Fruit fly (Drosophila melanogaster) whole organism, embryonic: Measurements from ENCODE around the gene CG13272.

Experiments used
- Abd-B ChIP-seq: fragments of 200-800 bp; sonication (Bioruptor generic); optimal IDR thresholded peaks from 2 replicates; lab custom pipeline; 2018; ENCODE audit warnings: missing biosample characterization, mild to moderate bottlenecking, missing genetic modification characterization, moderate library complexity
- CG13296 ChIP-seq: fragments of 200-800 bp; sonication (Bioruptor generic); optimal IDR thresholded peaks from 3 replicates; lab custom pipeline; 2018; ENCODE audit warnings: missing biosample characterization, mild to moderate bottlenecking, missing genetic modification characterization
- CG14441 ChIP-seq: fragments of 200-800 bp; sonication (Bioruptor generic); IDR thresholded peaks from 2 replicates; pipeline ENCODE4 v1.3.6; 2022; ENCODE audit warnings: missing biosample characterization, missing genetic modification characterization
- CG16779 ChIP-seq: fragments of 200-800 bp; sonication (Bioruptor generic); IDR thresholded peaks from 2 replicates; pipeline ENCODE4 v1.3.6; 2022; ENCODE audit warnings: missing biosample characterization, missing genetic modification characterization
- CG17829 ChIP-seq: fragments of 200-800 bp; optimal IDR thresholded peaks from 2 replicates; lab custom pipeline; 2019; ENCODE audit warnings: missing biosample characterization, mild to moderate bottlenecking, missing genetic modification characterization, moderate library complexity
- CG2889 ChIP-seq: fragments of 200-800 bp; sonication (Bioruptor generic); IDR thresholded peaks from 3 replicates; pipeline ENCODE4 v1.3.6; 2022; ENCODE audit warnings: missing biosample characterization, missing genetic modification characterization
- CG32767 ChIP-seq: fragments of 200-800 bp; sonication (Bioruptor generic); IDR thresholded peaks from 2 replicates; pipeline ENCODE4 v1.3.6; 2022; ENCODE audit warnings: missing biosample characterization, missing genetic modification characterization
- CG3281 ChIP-seq: fragments of 200-800 bp; sonication (Bioruptor generic); optimal IDR thresholded peaks from 3 replicates; lab custom pipeline; 2017; ENCODE audit warnings: missing biosample characterization, mild to moderate bottlenecking, missing genetic modification characterization
- CG6689 ChIP-seq: fragments of 200-800 bp; sonication (Bioruptor generic); IDR thresholded peaks from 2 replicates; pipeline ENCODE4 v1.3.6; 2022; ENCODE audit warnings: missing biosample characterization, missing genetic modification characterization
- CG6813 ChIP-seq: fragments of 200-800 bp; sonication (Bioruptor generic); optimal IDR thresholded peaks from 2 replicates; lab custom pipeline; 2017; ENCODE audit warnings: missing biosample characterization, missing genetic modification characterization, mild to moderate bottlenecking, moderate library complexity, missing genetic modification reagents
- CG7372 ChIP-seq: fragments of 200-800 bp; sonication (Bioruptor generic); IDR thresholded peaks from 2 replicates; pipeline ENCODE4 v1.3.6; 2022; ENCODE audit warnings: missing biosample characterization, missing genetic modification characterization
- CG7928 ChIP-seq: fragments of 200-800 bp; sonication (Bioruptor generic); optimal IDR thresholded peaks from 2 replicates; lab custom pipeline; 2017; ENCODE audit warnings: missing biosample characterization, mild to moderate bottlenecking, missing genetic modification characterization
- CG8281 ChIP-seq: fragments of 200-800 bp; sonication (Bioruptor generic); optimal IDR thresholded peaks from 2 replicates; lab custom pipeline; 2018; ENCODE audit warnings: missing biosample characterization, mild to moderate bottlenecking, missing genetic modification characterization, moderate library complexity
- CG9215 ChIP-seq: fragments of 200-800 bp; sonication (Bioruptor generic); IDR thresholded peaks from 2 replicates; pipeline ENCODE4 v1.3.6; 2022; ENCODE audit warnings: missing biosample characterization, missing genetic modification characterization
- CG9797 ChIP-seq: fragments of 200-800 bp; sonication (Bioruptor generic); optimal IDR thresholded peaks from 3 replicates; lab custom pipeline; 2018; ENCODE audit warnings: missing biosample characterization, mild to moderate bottlenecking, missing genetic modification characterization
- Camta ChIP-seq: fragments of 200-800 bp; sonication (Bioruptor generic); optimal IDR thresholded peaks from 2 replicates; lab custom pipeline; 2016; ENCODE audit warnings: missing biosample characterization, missing genetic modification characterization
- Dip2 ChIP-seq: fragments of 200-800 bp; sonication (Bioruptor generic); IDR thresholded peaks from 2 replicates; pipeline ENCODE4 v1.3.6; 2022; ENCODE audit warnings: missing biosample characterization, missing genetic modification characterization
- HLH4C ChIP-seq: fragments of 200-800 bp; sonication (Bioruptor generic); IDR thresholded peaks from 3 replicates; pipeline ENCODE4 v1.3.6; 2022; ENCODE audit warnings: missing biosample characterization, missing genetic modification characterization; ENCODE audit not compliant: partially characterized antibody
- HLH54F ChIP-seq: fragments of 200-800 bp; sonication (Bioruptor generic); optimal IDR thresholded peaks from 3 replicates; lab custom pipeline; 2016; ENCODE audit warnings: missing biosample characterization, missing genetic modification characterization
- Med ChIP-seq: fragments of 200-800 bp; sonication (Bioruptor generic); peaks from one replicate; lab custom pipeline; 2016; ENCODE audit warnings: missing biosample characterization, missing genetic modification characterization, mild to moderate bottlenecking, inconsistent platforms, moderate library complexity
- Mrtf ChIP-seq: fragments of 200-800 bp; sonication (Bioruptor generic); IDR thresholded peaks from 3 replicates; pipeline ENCODE4 v1.3.6; 2022; ENCODE audit warnings: missing biosample characterization, missing genetic modification characterization
- NFAT ChIP-seq: fragments of 200-800 bp; sonication (Bioruptor generic); IDR thresholded peaks from 2 replicates; pipeline ENCODE4 v1.3.6; 2022; ENCODE audit warnings: missing biosample characterization, missing genetic modification characterization
- NfI ChIP-seq: fragments of 200-800 bp; sonication (Bioruptor generic); optimal IDR thresholded peaks from 3 replicates; lab custom pipeline; 2018; ENCODE audit warnings: missing biosample characterization, mild to moderate bottlenecking, missing genetic modification characterization, moderate library complexity
- Optix ChIP-seq: fragments of 200-800 bp; sonication (Bioruptor generic); IDR thresholded peaks from 3 replicates; pipeline ENCODE4 v1.3.6; 2022; ENCODE audit warnings: missing biosample characterization, missing genetic modification characterization
- PHDP ChIP-seq: fragments of 200-800 bp; sonication (Bioruptor generic); optimal IDR thresholded peaks from 3 replicates; lab custom pipeline; 2018; ENCODE audit warnings: missing biosample characterization, mild to moderate bottlenecking, missing genetic modification characterization, moderate library complexity
- Scr ChIP-seq: fragments of 200-800 bp; sonication (Bioruptor generic); IDR thresholded peaks from 2 replicates; pipeline ENCODE4 v1.3.6; 2022; ENCODE audit warnings: missing biosample characterization, missing genetic modification characterization; ENCODE audit not compliant: partially characterized antibody
- Sry-δ ChIP-seq: fragments of 200-800 bp; sonication (Bioruptor generic); optimal IDR thresholded peaks from 2 replicates; lab custom pipeline; 2016; ENCODE audit warnings: missing biosample characterization, missing genetic modification characterization
- TFAM ChIP-seq: fragments of 200-800 bp; sonication (Bioruptor generic); optimal IDR thresholded peaks from 2 replicates; lab custom pipeline; 2017; ENCODE audit warnings: missing biosample characterization, missing genetic modification characterization, inconsistent platforms
- Taf1 ChIP-seq: fragments of 200-800 bp; sonication (Bioruptor generic); IDR thresholded peaks from 2 replicates; pipeline ENCODE4 v1.3.6; 2022; ENCODE audit warnings: missing biosample characterization, missing genetic modification characterization
- ab ChIP-seq: fragments of 200-800 bp; sonication (Bioruptor generic); optimal IDR thresholded peaks from 2 replicates; lab custom pipeline; 2016; ENCODE audit warnings: missing biosample characterization, missing genetic modification characterization
- ac ChIP-seq: fragments of 200-800 bp; sonication (Bioruptor generic); optimal IDR thresholded peaks from 3 replicates; lab custom pipeline; 2017; ENCODE audit warnings: missing biosample characterization, mild to moderate bottlenecking, missing genetic modification characterization
- al ChIP-seq: fragments of 200-800 bp; sonication (Bioruptor generic); IDR thresholded peaks from 2 replicates; pipeline ENCODE4 v1.3.6; 2022; ENCODE audit warnings: missing biosample characterization, missing genetic modification characterization
- amos ChIP-seq: fragments of 200-800 bp; sonication (Bioruptor generic); IDR thresholded peaks from 2 replicates; pipeline ENCODE4 v1.3.6; 2022; ENCODE audit warnings: missing biosample characterization, missing genetic modification characterization; ENCODE audit not compliant: partially characterized antibody
- cwo ChIP-seq: fragments of 200-800 bp; sonication (Bioruptor generic); optimal IDR thresholded peaks from 3 replicates; lab custom pipeline; 2017; ENCODE audit warnings: missing biosample characterization, missing genetic modification characterization, mild to moderate bottlenecking, moderate library complexity, missing genetic modification reagents
- en ChIP-seq: fragments of 200-800 bp; sonication (Bioruptor generic); optimal IDR thresholded peaks from 2 replicates; lab custom pipeline; 2016; ENCODE audit warnings: missing biosample characterization, missing genetic modification characterization
- gce ChIP-seq: fragments of 200-800 bp; sonication (Bioruptor generic); IDR thresholded peaks from 3 replicates; pipeline ENCODE4 v1.3.6; 2022; ENCODE audit warnings: missing biosample characterization, missing genetic modification characterization
- gro ChIP-seq: fragments of 200-800 bp; sonication (Bioruptor generic); optimal IDR thresholded peaks from 2 replicates; lab custom pipeline; 2016; ENCODE audit warnings: missing biosample characterization, missing genetic modification characterization
- gsb ChIP-seq: fragments of 200-800 bp; sonication (Bioruptor generic); IDR thresholded peaks from 2 replicates; pipeline ENCODE4 v1.3.6; 2022; ENCODE audit warnings: missing biosample characterization, missing genetic modification characterization
- her ChIP-seq: fragments of 200-800 bp; sonication (Bioruptor generic); optimal IDR thresholded peaks from 2 replicates; lab custom pipeline; 2016; ENCODE audit warnings: missing biosample characterization, missing genetic modification characterization
- insv ChIP-seq, 2 experiments: fragments of 200-800 bp; sonication (Bioruptor generic); optimal IDR thresholded peaks; 3 replicates each; lab custom pipeline; 2016 to 2018; ENCODE audit warnings: missing biosample characterization in 2 of 2, missing genetic modification characterization in 2 of 2
- kah ChIP-seq: fragments of 200-800 bp; sonication (Bioruptor generic); optimal IDR thresholded peaks from 2 replicates; lab custom pipeline; 2018; ENCODE audit warnings: missing biosample characterization, mild to moderate bottlenecking, missing genetic modification characterization
- kni ChIP-seq: fragments of 200-800 bp; sonication (Bioruptor generic); optimal IDR thresholded peaks from 3 replicates; lab custom pipeline; 2017; ENCODE audit warnings: mild to moderate bottlenecking, missing biosample characterization, missing genetic modification reagents, missing genetic modification characterization
- nmo ChIP-seq: fragments of 200-800 bp; sonication (Bioruptor generic); optimal IDR thresholded peaks from 2 replicates; lab custom pipeline; 2018; ENCODE audit warnings: missing biosample characterization, mild to moderate bottlenecking, missing genetic modification characterization, moderate library complexity
- peb ChIP-seq: fragments of 200-800 bp; sonication (Bioruptor generic); IDR thresholded peaks from 2 replicates; pipeline ENCODE4 v1.3.6; 2022; ENCODE audit warnings: missing biosample characterization, missing genetic modification characterization
- pho ChIP-seq: fragments of 200-800 bp; sonication (Bioruptor generic); optimal IDR thresholded peaks from 2 replicates; lab custom pipeline; 2016; ENCODE audit warnings: missing biosample characterization, missing genetic modification characterization
- pzg ChIP-seq: fragments of 200-800 bp; sonication (Bioruptor generic); optimal IDR thresholded peaks from 3 replicates; lab custom pipeline; 2018; ENCODE audit warnings: missing biosample characterization, mild to moderate bottlenecking, missing genetic modification characterization, moderate library complexity
- sd ChIP-seq: fragments of 200-800 bp; sonication (Bioruptor generic); optimal IDR thresholded peaks from 3 replicates; lab custom pipeline; 2018; ENCODE audit warnings: missing biosample characterization, mild to moderate bottlenecking, missing genetic modification characterization, moderate library complexity
- stc ChIP-seq: fragments of 200-800 bp; sonication (Bioruptor generic); IDR thresholded peaks from 2 replicates; pipeline ENCODE4 v1.3.6; 2022; ENCODE audit warnings: missing biosample characterization, missing genetic modification characterization
- tgo ChIP-seq: fragments of 200-800 bp; sonication (Bioruptor generic); IDR thresholded peaks from 3 replicates; pipeline ENCODE4 v1.3.6; 2022; ENCODE audit warnings: missing biosample characterization, missing genetic modification characterization
- unpg ChIP-seq: fragments of 200-800 bp; sonication (Bioruptor generic); optimal IDR thresholded peaks from 3 replicates; lab custom pipeline; 2018; ENCODE audit warnings: missing biosample characterization, mild to moderate bottlenecking, missing genetic modification characterization, moderate library complexity
- zfh2 ChIP-seq: fragments of 200-800 bp; sonication (Bioruptor generic); optimal IDR thresholded peaks from 2 replicates; lab custom pipeline; 2016; ENCODE audit warnings: missing biosample characterization, missing genetic modification characterization

CG13272 gene

DNA sequence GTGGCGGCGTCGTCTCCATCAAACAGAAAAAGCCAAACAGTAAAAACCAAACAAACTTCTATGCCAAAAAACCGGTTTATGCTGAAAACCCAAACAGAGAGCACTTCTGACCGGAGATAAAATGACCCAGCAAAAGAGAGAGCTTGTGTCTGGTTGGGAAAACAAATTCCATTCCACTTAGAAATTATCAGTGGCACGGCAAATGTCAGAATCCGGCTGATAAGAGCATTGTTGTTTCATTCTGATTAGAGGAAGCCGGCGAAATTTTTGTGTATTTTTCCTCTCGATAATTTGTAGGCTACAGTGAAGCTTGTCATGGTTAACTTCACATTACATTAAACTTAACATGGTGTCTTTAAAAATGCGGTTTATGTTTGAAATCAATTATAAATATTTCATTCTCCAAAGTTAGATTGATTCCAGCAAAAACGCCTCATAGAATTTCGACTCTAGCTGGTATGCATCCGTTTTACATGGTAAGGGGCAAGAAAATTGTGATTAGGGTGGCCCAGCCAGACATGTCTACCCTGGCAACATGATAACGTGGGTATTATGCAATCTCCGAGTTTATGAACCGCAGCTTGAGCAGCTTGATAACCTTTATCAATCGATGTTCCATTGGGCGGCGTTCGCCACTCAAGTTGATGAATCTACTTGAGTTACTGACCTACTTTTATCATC, 12.9 kb downstream of the CG13272 start (continued):
- TF ChIP-seq Scr (GFP tag; lab: Robert Waterston, UW) (no peak), TFAM (GFP tag; lab: Kevin White, UChicago) (no peak), gsb (GFP tag; lab: Robert Waterston, UW) (no peak), gro (peak; percentile 31), NfI (GFP tag; lab: Kevin White, UChicago) (no peak), CG9797 (GFP tag; lab: Kevin White, UChicago) (no peak), CG9215 (GFP tag; lab: Robert Waterston, UW) (no peak), Taf1 (no peak), CG17829 (no peak), Sry-δ (GFP tag; lab: Kevin White, UChicago) (no peak), CG2889 (no peak), tgo (peak; percentile 29; the same call in 1 of the 3 replicates), kni (GFP tag; lab: Kevin White, UChicago) (no peak), pzg (no peak), CG3281 (GFP tag; lab: Kevin White, UChicago) (peak; percentile 27), ab (GFP tag; lab: Kevin White, UChicago) (no peak), Abd-B (GFP tag; lab: Kevin White, UChicago) (no peak), Camta (peak; percentile 3), peb (GFP tag; lab: Robert Waterston, UW) (no peak), HLH54F (GFP tag; lab: Kevin White, UChicago) (no peak), en (GFP tag; lab: Kevin White, UChicago) (no peak), CG8281 (tag; lab: Kevin White, UChicago) (no peak), NFAT (peak; percentile 32; the same call in 1 of the 2 replicates), nmo (GFP tag; lab: Kevin White, UChicago) (peak; percentile 29), stc (GFP tag; lab: Robert Waterston, UW) (peak; percentile 9; the same call in 1 of the 2 replicates), ac (no peak), Mrtf (GFP tag; lab: Robert Waterston, UW) (no peak), CG32767 (GFP tag; lab: Robert Waterston, UW) (no peak), CG13296 (GFP tag; lab: Kevin White, UChicago) (no peak), cwo (GFP tag; lab: Kevin White, UChicago) (no peak), pho (peak; percentile 29), CG6689 (GFP tag; lab: Robert Waterston, UW) (no peak; the same call in 1 of the 2 replicates), amos (no peak), unpg (peak; percentile 28), Dip2 (GFP tag; lab: Robert Waterston, UW) (no peak), CG16779 (GFP tag; lab: Robert Waterston, UW) (no peak), CG7372 (no peak), sd (tag; lab: Kevin White, UChicago) (peak; percentile 86), Med (GFP tag; lab: Kevin White, UChicago) (peak; percentile 91), CG7928 (no peak), gce (GFP tag; lab: Robert Waterston, UW) (no peak), Optix (GFP tag; lab: Robert Waterston, UW) (no peak), PHDP (tag; lab: Kevin White, UChicago) (no peak), al (GFP tag; lab: Robert Waterston, UW) (no peak), CG6813 (no peak), zfh2 (peak; percentile 26), HLH4C (GFP tag; lab: Robert Waterston, UW) (no peak), insv (GFP tag; optimal IDR thresholded peaks at IDR 0.05; lab: Kevin White, UChicago) (peak; percentile 76 to 97), kah (no peak), CG14441 (peak; percentile 43; the same call in 1 of the 2 replicates), her (peak; percentile 13)
